Worm (Caenorhabditis elegans): ENCODE data around the gene Y50D7A.3.

- TF ChIP-seq hlh-11 (tag; optimal IDR thresholded peaks at IDR 0.05) (no peak), F37D6.2 (tag; optimal IDR thresholded peaks at IDR 0.05) (no peak), ztf-11 (tag; optimal IDR thresholded peaks at IDR 0.05) (no peak), lin-39 (tag; optimal IDR thresholded peaks at IDR 0.05) (no peak), nhr-28 (tag; optimal IDR thresholded peaks at IDR 0.05) (no peak), pqm-1 (tag; optimal IDR thresholded peaks at IDR 0.05) (no peak), dmd-8 (GFP tag; IDR thresholded peaks at IDR 0.05) (no peak), skn-1 (tag; optimal IDR thresholded peaks at IDR 0.05) (no peak), ceh-44 (GFP tag; IDR thresholded peaks at IDR 0.05) (no peak), spr-1 (tag; optimal IDR thresholded peaks at IDR 0.05) (no peak), nhr-10 (tag; optimal IDR thresholded peaks at IDR 0.05) (no peak), nhr-48 (tag; optimal IDR thresholded peaks at IDR 0.05) (no peak), vab-7 (GFP tag; IDR thresholded peaks at IDR 0.05) (no peak), nhr-77 (tag; optimal IDR thresholded peaks at IDR 0.05) (no peak)
These were observed 29.5 kb downstream of the Y50D7A.3 start, which contains the start of gene taco-1 for ce11 chrIII:283817-284216.
